Worm (Caenorhabditis elegans) whole organism, mixed stage, embryonic: ENCODE results near the gene slc-25A21.
"Not testable (repeated sequence)": the region's sequence is repeated elsewhere in the genome, so short reads cannot be mapped to it uniquely, and the experiment has no call there.

ENCODE experiments used
- M03D4.4 ChIP-seq: sonication (generic microtip); optimal IDR thresholded peaks from 2 replicates; lab custom pipeline; 2017; ENCODE audit warnings: mild to moderate bottlenecking, missing genetic modification characterization, missing compliant biosample characterization
- blmp-1 ChIP-seq: fragments of 150-350 bp; optimal IDR thresholded peaks from 2 replicates; lab custom pipeline; 2014; ENCODE audit warnings: missing biosample characterization, missing genetic modification characterization
- ceh-83 ChIP-seq: fragments of 200-800 bp; sonication (Bioruptor generic); optimal IDR thresholded peaks from 2 replicates; lab custom pipeline; 2018; ENCODE audit warnings: mild to moderate bottlenecking, missing genetic modification characterization, missing compliant biosample characterization
- ces-1 ChIP-seq: fragments of 150-350 bp; optimal IDR thresholded peaks from 2 replicates; lab custom pipeline; 2014; ENCODE audit warnings: missing biosample characterization, missing genetic modification reagents, missing genetic modification characterization
- drap-1 ChIP-seq: fragments of 200-800 bp; sonication (Bioruptor generic); optimal IDR thresholded peaks from 3 replicates; lab custom pipeline; 2018; ENCODE audit warnings: mild to moderate bottlenecking, missing genetic modification characterization, missing compliant biosample characterization
- elt-3 ChIP-seq: fragments of 150-350 bp; optimal IDR thresholded peaks from 2 replicates; lab custom pipeline; 2014; ENCODE audit warnings: missing biosample characterization, missing genetic modification characterization
- ham-2 ChIP-seq: fragments of 200-800 bp; sonication (Bioruptor generic); optimal IDR thresholded peaks from 2 replicates; lab custom pipeline; 2018; ENCODE audit warnings: mild to moderate bottlenecking, missing genetic modification characterization, missing compliant biosample characterization
- hlh-1 ChIP-seq: fragments of 150-350 bp; optimal IDR thresholded peaks from 2 replicates; lab custom pipeline; 2014; ENCODE audit warnings: missing biosample characterization, missing genetic modification reagents, missing genetic modification characterization
- lin-13 ChIP-seq: fragments of 150-350 bp; optimal IDR thresholded peaks from 2 replicates; lab custom pipeline; 2014; ENCODE audit warnings: missing biosample characterization, missing genetic modification characterization
- lin-32 ChIP-seq: fragments of 200-800 bp; sonication (Bioruptor generic); optimal IDR thresholded peaks from 2 replicates; lab custom pipeline; 2018; ENCODE audit warnings: mild to moderate bottlenecking, missing genetic modification characterization, missing compliant biosample characterization
- mab-5 ChIP-seq: fragments of 150-350 bp; optimal IDR thresholded peaks from 2 replicates; lab custom pipeline; 2014; ENCODE audit warnings: missing biosample characterization, missing genetic modification characterization
- mep-1 ChIP-seq: fragments of 150-350 bp; optimal IDR thresholded peaks from 2 replicates; lab custom pipeline; 2017; ENCODE audit warnings: missing biosample characterization, missing genetic modification reagents, missing genetic modification characterization, inconsistent platforms
- mls-2 ChIP-seq: sonication (generic microtip); optimal IDR thresholded peaks from 2 replicates; lab custom pipeline; 2016; ENCODE audit warnings: mild to moderate bottlenecking, missing genetic modification characterization, moderate library complexity, missing compliant biosample characterization
- nhr-12 ChIP-seq: fragments of 150-350 bp; optimal IDR thresholded peaks from 2 replicates; lab custom pipeline; 2014; ENCODE audit warnings: missing biosample characterization, missing genetic modification characterization
- nhr-2 ChIP-seq: fragments of 150-350 bp; optimal IDR thresholded peaks from 2 replicates; lab custom pipeline; 2014; ENCODE audit warnings: missing biosample characterization, missing genetic modification characterization
- nhr-237 ChIP-seq: fragments of 150-350 bp; optimal IDR thresholded peaks from 2 replicates; lab custom pipeline; 2014; ENCODE audit warnings: missing biosample characterization, missing genetic modification characterization
- nhr-28 ChIP-seq: fragments of 150-350 bp; optimal IDR thresholded peaks from 2 replicates; lab custom pipeline; 2014; ENCODE audit warnings: missing biosample characterization, missing genetic modification characterization
- nhr-76 ChIP-seq: sonication (generic microtip); optimal IDR thresholded peaks from 2 replicates; lab custom pipeline; 2017; ENCODE audit warnings: missing biosample characterization, missing genetic modification characterization
- sem-2 ChIP-seq: fragments of 200-800 bp; sonication (Bioruptor generic); optimal IDR thresholded peaks from 2 replicates; lab custom pipeline; 2018; ENCODE audit warnings: mild to moderate bottlenecking, missing genetic modification characterization, missing compliant biosample characterization
- snpc-4 ChIP-seq: fragments of 150-350 bp; optimal IDR thresholded peaks from 2 replicates; lab custom pipeline; 2014; ENCODE audit warnings: missing biosample characterization, missing genetic modification characterization
- sptf-1 ChIP-seq: sonication (generic microtip); optimal IDR thresholded peaks from 2 replicates; lab custom pipeline; 2017; ENCODE audit warnings: mild to moderate bottlenecking, missing genetic modification characterization, moderate library complexity, missing compliant biosample characterization
- tbx-8 ChIP-seq: fragments of 200-800 bp; sonication (Bioruptor generic); optimal IDR thresholded peaks from 2 replicates; lab custom pipeline; 2018; ENCODE audit warnings: mild to moderate bottlenecking, missing genetic modification characterization, moderate library complexity, missing compliant biosample characterization
- unc-120 ChIP-seq: sonication (generic microtip); optimal IDR thresholded peaks from 2 replicates; lab custom pipeline; 2017; ENCODE audit warnings: missing genetic modification characterization, missing compliant biosample characterization; ENCODE audit not compliant: poor library complexity, severe bottlenecking
- unc-39 ChIP-seq: fragments of 150-350 bp; optimal IDR thresholded peaks from 2 replicates; lab custom pipeline; 2014; ENCODE audit warnings: missing biosample characterization, missing genetic modification characterization
- unc-62 ChIP-seq: fragments of 150-350 bp; optimal IDR thresholded peaks from 2 replicates; lab custom pipeline; 2014; ENCODE audit warnings: missing biosample characterization, missing genetic modification reagents, missing genetic modification characterization
- zip-8 ChIP-seq: fragments of 150-350 bp; optimal IDR thresholded peaks from 2 replicates; lab custom pipeline; 2014; ENCODE audit warnings: missing biosample characterization, missing genetic modification characterization
- ztf-11 ChIP-seq: fragments of 150-350 bp; optimal IDR thresholded peaks from 2 replicates; lab custom pipeline; 2014; ENCODE audit warnings: missing biosample characterization, missing genetic modification characterization

Gene slc-25A21

ce11 chrX:16212306-16212705, 22.6 kb downstream of the slc-25A21 start, which contains the start of gene F23A7.4:
Gene F23A7.4 (plus strand): TSS chrX:16212606.
- not testable (repeated sequence) for TF ChIP-seq ces-1 (GFP tag; lab: Kevin White, UChicago); unc-62 (GFP tag; lab: Kevin White, UChicago); M03D4.4 (tag; lab: Kevin White, UChicago)

ce11 chrX:16213073-16213472, 23.4 kb downstream of the slc-25A21 start, which contains the start of gene F23A7.8:
Gene F23A7.8 (plus strand): TSS chrX:16213373.
- TF ChIP-seq nhr-76, snpc-4, blmp-1 (tag; lab: Kevin White, UChicago): not testable (repeated sequence)

DNA sequence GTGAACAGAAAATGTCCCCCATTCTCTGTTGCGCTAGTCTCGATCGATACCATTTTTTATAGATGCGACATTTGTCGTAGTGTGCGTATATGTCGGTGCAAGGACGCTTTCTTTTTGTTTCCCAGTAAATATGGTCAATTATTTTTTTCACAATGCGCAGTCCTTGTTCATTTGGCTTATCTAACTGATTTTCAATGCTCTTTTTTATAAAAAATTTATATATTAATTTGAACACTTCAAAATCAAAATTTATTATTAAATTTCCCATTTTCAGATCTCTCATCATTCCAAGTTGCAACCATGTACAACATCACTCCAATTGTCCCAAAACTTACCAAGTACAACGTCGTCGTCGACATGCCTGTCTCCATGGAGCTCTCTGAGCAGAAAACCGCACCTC, 27.5 kb downstream of the slc-25A21 start, which contains the start of gene F23A7.1:
F23A7.1 (plus strand) TSS at position 301 of the 400 bp plus-strand sequence.
- TF ChIP-seq lin-13 (tag; lab: Kevin White, UChicago) = no peak
- no peak for TF ChIP-seq nhr-28 (tag; lab: Kevin White, UChicago)
- no peak for TF ChIP-seq unc-39 (tag; lab: Kevin White, UChicago)
- no peak for TF ChIP-seq ceh-83 (GFP tag; lab: Kevin White, UChicago)
- no peak for TF ChIP-seq zip-8 (tag; lab: Kevin White, UChicago)
- TF ChIP-seq nhr-12 (tag; lab: Kevin White, UChicago) = no peak
- TF ChIP-seq mep-1 (tag; lab: Kevin White, UChicago) = no peak
- TF ChIP-seq sem-2 (GFP tag; lab: Kevin White, UChicago) = no peak
- no peak for TF ChIP-seq snpc-4 (tag; lab: Kevin White, UChicago)
- no peak for TF ChIP-seq nhr-237 (tag; lab: Kevin White, UChicago)
- no peak for TF ChIP-seq ztf-11 (tag; lab: Kevin White, UChicago)
- TF ChIP-seq tbx-8 (GFP tag; lab: Kevin White, UChicago) = no peak
- no peak for TF ChIP-seq lin-32 (GFP tag; lab: Kevin White, UChicago)

- TF ChIP-seq snpc-4 (tag; lab: Kevin White, UChicago) (no peak), nhr-76 (tag; lab: Kevin White, UChicago) (no peak)
These were observed 28.1 kb downstream of the slc-25A21 start for ce11 chrX:16217749-16218148.

DNA sequence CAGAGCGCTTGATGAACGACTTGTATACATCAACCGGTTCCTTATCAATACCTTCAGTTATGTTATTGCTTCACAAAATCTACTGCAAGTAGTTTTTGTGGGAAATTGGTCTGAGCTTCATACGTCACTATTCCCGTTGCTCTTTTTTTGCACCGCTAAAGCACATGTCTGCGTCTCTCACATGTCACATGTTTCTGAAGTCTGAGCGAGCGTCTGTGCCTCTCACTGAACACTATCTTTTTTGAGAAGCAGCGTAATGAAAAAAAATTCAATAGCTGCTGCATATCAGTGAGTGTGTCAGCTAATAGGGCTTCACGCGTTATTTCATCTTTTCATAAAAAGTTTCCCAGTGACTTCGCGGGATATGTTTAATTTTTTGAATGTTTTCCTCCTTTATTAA, 28.6 kb downstream of the slc-25A21 start:
- TF ChIP-seq ces-1 (GFP tag; lab: Kevin White, UChicago) (no peak), snpc-4 (tag; lab: Kevin White, UChicago) (no peak), mls-2 (tag; lab: Kevin White, UChicago) (no peak), elt-3 (no peak), nhr-237 (tag; lab: Kevin White, UChicago) (no peak), sptf-1 (tag; lab: Kevin White, UChicago) (no peak), M03D4.4 (tag; lab: Kevin White, UChicago) (no peak)

DNA sequence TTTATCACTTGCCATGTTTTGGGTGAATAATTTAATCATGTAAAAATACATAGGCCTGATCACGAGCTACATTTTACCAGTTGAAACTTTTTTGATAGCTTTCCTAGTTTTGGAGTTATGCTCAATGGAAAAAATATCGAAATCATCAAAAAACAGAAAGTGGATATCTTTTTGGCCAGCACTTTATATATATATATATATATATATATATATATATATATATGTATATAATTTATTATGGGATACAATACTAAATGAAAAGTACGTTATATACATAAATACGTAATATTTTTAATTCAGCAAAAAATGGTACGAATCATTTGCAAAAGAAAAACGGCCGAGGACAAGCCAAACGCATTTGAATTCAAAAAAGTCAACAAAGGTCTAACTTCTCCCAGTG, 30.1 kb downstream of the slc-25A21 start, which contains the start of gene F23A7.3:
F23A7.3 (plus strand) TSS at position 301 of the 400 bp plus-strand sequence.
- not testable (repeated sequence) for TF ChIP-seq nhr-76, nhr-237, lin-13 (tag; lab: Kevin White, UChicago)

DNA sequence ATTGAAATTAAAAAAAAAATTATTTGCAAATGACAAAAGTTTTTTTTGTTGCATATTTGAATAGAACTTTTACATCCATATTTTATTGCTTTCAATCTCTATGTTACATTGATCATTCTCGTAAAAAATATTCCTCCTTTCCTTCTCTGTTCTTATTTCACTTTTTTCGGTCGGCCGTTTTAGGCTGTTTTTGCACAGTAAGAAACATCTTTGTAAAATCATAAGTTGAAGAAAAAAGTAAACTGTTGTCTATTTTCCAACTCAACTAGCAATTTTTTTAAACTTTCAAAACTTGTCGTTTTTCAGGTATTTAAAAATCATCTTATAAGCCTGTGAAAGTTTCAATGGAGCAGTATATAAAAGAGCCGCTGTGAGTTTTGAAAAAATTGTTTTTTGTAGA, 39.0 kb downstream of the slc-25A21 start, which contains the start of gene F23A7.5:
F23A7.5 (plus strand) TSS at position 301 of the 400 bp plus-strand sequence.
- no peak for TF ChIP-seq mab-5
- TF ChIP-seq tbx-8 (GFP tag; lab: Kevin White, UChicago) = no peak
- no peak for TF ChIP-seq nhr-2 (tag; lab: Kevin White, UChicago)
- TF ChIP-seq nhr-76 (tag; lab: Kevin White, UChicago) = no peak
- no peak for TF ChIP-seq ces-1 (GFP tag; lab: Kevin White, UChicago)
- TF ChIP-seq unc-120 (tag; lab: Kevin White, UChicago) = no peak
- TF ChIP-seq nhr-237 (tag; lab: Kevin White, UChicago) = no peak
- TF ChIP-seq mls-2 (tag; lab: Kevin White, UChicago) = no peak
- TF ChIP-seq unc-62 (GFP tag; lab: Kevin White, UChicago) = no peak
- no peak for TF ChIP-seq ztf-11 (tag; lab: Kevin White, UChicago)
- TF ChIP-seq blmp-1 (tag; lab: Kevin White, UChicago) = no peak
- no peak for TF ChIP-seq ham-2 (GFP tag; lab: Kevin White, UChicago)
- TF ChIP-seq lin-32 (GFP tag; lab: Kevin White, UChicago) = no peak
- no peak for TF ChIP-seq unc-39 (tag; lab: Kevin White, UChicago)
- TF ChIP-seq hlh-1 (tag; lab: Kevin White, UChicago) = no peak
- TF ChIP-seq drap-1 (GFP tag; lab: Kevin White, UChicago) = no peak
